Fruit fly (Drosophila melanogaster): ENCODE data around the gene CG13116.

DNA sequence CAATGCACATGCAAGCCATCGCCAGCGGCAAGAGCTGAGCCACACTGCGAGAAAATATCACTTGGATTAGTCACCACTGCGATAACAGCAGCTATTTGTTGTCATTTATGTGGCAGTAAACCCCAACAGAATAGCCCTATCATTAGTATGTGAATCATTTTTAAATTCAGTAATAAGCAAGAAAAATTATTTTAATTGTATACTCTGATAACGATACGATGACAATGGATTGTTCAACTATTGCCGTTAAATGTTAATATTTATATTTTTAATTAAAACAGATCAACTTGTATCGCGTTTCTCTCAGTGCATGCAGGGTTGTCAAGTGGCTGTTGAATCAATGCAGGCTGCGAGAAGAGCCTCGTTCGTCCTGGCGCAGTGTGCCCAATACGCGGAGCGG is 8.1 kb downstream of the CG13116 start:
- no peak for TF ChIP-seq CTCF (optimal IDR thresholded peaks at IDR 0.05)
- TF ChIP-seq CG8478 (optimal IDR thresholded peaks at IDR 0.05), result no peak

Measured in S2 (cell line).